Worm (Caenorhabditis elegans): ENCODE results near the gene F10G7.12.

- TF ChIP-seq ztf-16 (tag; optimal IDR thresholded peaks at IDR 0.05) (no peak), sox-4 (tag; optimal IDR thresholded peaks at IDR 0.05) (no peak), pha-4 (tag; optimal IDR thresholded peaks at IDR 0.05) (no peak), Y22D7AL.16 (tag; optimal IDR thresholded peaks at IDR 0.05) (no peak), pax-1 (tag; optimal IDR thresholded peaks at IDR 0.05) (no peak)
Observed at ce11 chrII:4672584-4673110, 16.9 kb upstream of the F10G7.12 start, which contains the start of the genes clec-140 and hmg-11.
